Worm (Caenorhabditis elegans) whole organism, mixed stage, embryonic: Measurements from ENCODE around the gene tbc-17.

Source experiments
- ces-1 ChIP-seq: fragments of 150-350 bp; optimal IDR thresholded peaks from 2 replicates; lab custom pipeline; 2014; ENCODE audit warnings: missing biosample characterization, missing genetic modification reagents, missing genetic modification characterization
- drap-1 ChIP-seq: fragments of 200-800 bp; sonication (Bioruptor generic); optimal IDR thresholded peaks from 3 replicates; lab custom pipeline; 2018; ENCODE audit warnings: mild to moderate bottlenecking, missing genetic modification characterization, missing compliant biosample characterization
- lsy-2 ChIP-seq: fragments of 150-350 bp; optimal IDR thresholded peaks from 2 replicates; lab custom pipeline; 2014; ENCODE audit warnings: missing biosample characterization, missing genetic modification characterization
- mls-2 ChIP-seq: sonication (generic microtip); optimal IDR thresholded peaks from 2 replicates; lab custom pipeline; 2016; ENCODE audit warnings: mild to moderate bottlenecking, missing genetic modification characterization, moderate library complexity, missing compliant biosample characterization
- nhr-237 ChIP-seq: fragments of 150-350 bp; optimal IDR thresholded peaks from 2 replicates; lab custom pipeline; 2014; ENCODE audit warnings: missing biosample characterization, missing genetic modification characterization
- nhr-76 ChIP-seq: sonication (generic microtip); optimal IDR thresholded peaks from 2 replicates; lab custom pipeline; 2017; ENCODE audit warnings: missing biosample characterization, missing genetic modification characterization
- pha-4 ChIP-seq: fragments of 150-350 bp; optimal IDR thresholded peaks from 2 replicates; lab custom pipeline; 2018; ENCODE audit warnings: missing biosample characterization, missing genetic modification reagents, missing genetic modification characterization
- snpc-4 ChIP-seq: fragments of 150-350 bp; optimal IDR thresholded peaks from 2 replicates; lab custom pipeline; 2014; ENCODE audit warnings: missing biosample characterization, missing genetic modification characterization
- unc-62 ChIP-seq: fragments of 150-350 bp; optimal IDR thresholded peaks from 2 replicates; lab custom pipeline; 2014; ENCODE audit warnings: missing biosample characterization, missing genetic modification reagents, missing genetic modification characterization
- ztf-11 ChIP-seq: fragments of 150-350 bp; optimal IDR thresholded peaks from 2 replicates; lab custom pipeline; 2014; ENCODE audit warnings: missing biosample characterization, missing genetic modification characterization

- TF ChIP-seq nhr-237 (no peak), ces-1 (no peak), drap-1 (GFP tag; lab: Kevin White, UChicago) (no peak), ztf-11 (tag; lab: Kevin White, UChicago) (no peak), snpc-4 (no peak), unc-62 (GFP tag; lab: Kevin White, UChicago) (no peak), pha-4 (tag; lab: Kevin White, UChicago) (no peak), lsy-2 (tag; lab: Kevin White, UChicago) (no peak), mls-2 (no peak), nhr-76 (tag; lab: Kevin White, UChicago) (no peak)
Observed at ce11 chrII:12736579-12736978, 42.4 kb downstream of the tbc-17 start, which contains the start of gene snrp-200.
